Fruit fly (Drosophila melanogaster) whole organism, adult: Measurements from ENCODE around the gene Tm2.

Experiments used
- CG11617 ChIP-seq: fragments of 200-800 bp; sonication (Bioruptor generic); optimal IDR thresholded peaks from 2 replicates; lab custom pipeline; 2017; ENCODE audit warnings: mild to moderate bottlenecking, missing biosample characterization, missing genetic modification reagents, missing genetic modification characterization
- CG12768 ChIP-seq: fragments of 200-800 bp; sonication (Bioruptor generic); optimal IDR thresholded peaks from 2 replicates; lab custom pipeline; 2017; ENCODE audit warnings: missing biosample characterization, missing genetic modification characterization, mild to moderate bottlenecking, moderate library complexity, missing genetic modification reagents
- CG14711 ChIP-seq: fragments of 200-800 bp; sonication (Bioruptor generic); optimal IDR thresholded peaks from 2 replicates; lab custom pipeline; 2018; ENCODE audit warnings: missing biosample characterization, mild to moderate bottlenecking, missing genetic modification characterization, moderate library complexity
- CG1620 ChIP-seq: fragments of 200-800 bp; sonication (Bioruptor generic); optimal IDR thresholded peaks from 2 replicates; lab custom pipeline; 2016; ENCODE audit warnings: missing biosample characterization, missing genetic modification characterization
- CG33017 ChIP-seq: fragments of 200-800 bp; sonication (Bioruptor generic); optimal IDR thresholded peaks from 2 replicates; lab custom pipeline; 2018; ENCODE audit warnings: missing biosample characterization, mild to moderate bottlenecking, missing genetic modification characterization, moderate library complexity
- CG5204 ChIP-seq: fragments of 200-800 bp; sonication (Bioruptor generic); optimal IDR thresholded peaks from 2 replicates; lab custom pipeline; 2016; ENCODE audit warnings: missing biosample characterization, missing genetic modification characterization
- CG7045 ChIP-seq: fragments of 200-800 bp; sonication (Bioruptor generic); optimal IDR thresholded peaks from 2 replicates; lab custom pipeline; 2017; ENCODE audit warnings: missing biosample characterization, mild to moderate bottlenecking, missing genetic modification characterization
- CG7101 ChIP-seq: fragments of 200-800 bp; sonication (Bioruptor generic); optimal IDR thresholded peaks from 2 replicates; lab custom pipeline; 2018; ENCODE audit warnings: missing biosample characterization, mild to moderate bottlenecking, missing genetic modification characterization, moderate library complexity
- Clk ChIP-seq: fragments of 200-800 bp; sonication (Bioruptor generic); optimal IDR thresholded peaks from 2 replicates; lab custom pipeline; 2017; ENCODE audit warnings: missing biosample characterization, missing genetic modification characterization
- Crg-1 ChIP-seq: fragments of 200-800 bp; sonication (Bioruptor generic); optimal IDR thresholded peaks from 2 replicates; lab custom pipeline; 2016; ENCODE audit warnings: missing biosample characterization, missing genetic modification characterization
- Hr96 ChIP-seq: fragments of 200-800 bp; sonication (Bioruptor generic); optimal IDR thresholded peaks from 2 replicates; lab custom pipeline; 2016; ENCODE audit warnings: missing biosample characterization, missing genetic modification characterization
- Mnt ChIP-seq: fragments of 200-800 bp; sonication (Bioruptor generic); optimal IDR thresholded peaks from 2 replicates; lab custom pipeline; 2016; ENCODE audit warnings: missing biosample characterization, mild to moderate bottlenecking, missing genetic modification characterization
- bab1 ChIP-seq: fragments of 200-800 bp; sonication (Bioruptor generic); optimal IDR thresholded peaks from 3 replicates; lab custom pipeline; 2019; ENCODE audit warnings: missing biosample characterization, mild to moderate bottlenecking, missing genetic modification characterization, moderate library complexity
- cic ChIP-seq: fragments of 200-800 bp; sonication (Bioruptor generic); optimal IDR thresholded peaks from 2 replicates; lab custom pipeline; 2017; ENCODE audit warnings: missing biosample characterization, mild to moderate bottlenecking, missing genetic modification characterization, moderate library complexity
- cnc ChIP-seq, 2 experiments: fragments of >200 bp; optimal IDR thresholded peaks; 2 replicates each; lab custom pipeline; 2017
- kay ChIP-seq: fragments of 200-800 bp; sonication (Bioruptor generic); peaks from one replicate; lab custom pipeline; 2016; ENCODE audit warnings: missing biosample characterization, missing genetic modification characterization, borderline replicate concordance
- ovo ChIP-seq: fragments of 200-800 bp; sonication (Bioruptor generic); optimal IDR thresholded peaks from 2 replicates; lab custom pipeline; 2016; ENCODE audit warnings: missing biosample characterization, missing genetic modification characterization
- pad ChIP-seq: fragments of 200-800 bp; sonication (Bioruptor generic); optimal IDR thresholded peaks from 3 replicates; lab custom pipeline; 2017; ENCODE audit warnings: missing biosample characterization, missing genetic modification characterization, mild to moderate bottlenecking, moderate library complexity, missing genetic modification reagents
- tj ChIP-seq: fragments of 200-800 bp; sonication (Bioruptor generic); optimal IDR thresholded peaks from 3 replicates; lab custom pipeline; 2017; ENCODE audit warnings: missing biosample characterization, mild to moderate bottlenecking, missing genetic modification characterization, moderate library complexity
- toe ChIP-seq: fragments of 200-800 bp; sonication (Bioruptor generic); optimal IDR thresholded peaks from 2 replicates; lab custom pipeline; 2016; ENCODE audit warnings: missing biosample characterization, missing genetic modification characterization

Gene Tm2

dm6 chr3R:15289828-15290641, 20.0 kb upstream of the Tm2 start:
- TF ChIP-seq CG7045 (GFP tag; lab: Kevin White, UChicago), result no peak
- peak; percentile 20 for TF ChIP-seq pad (GFP tag; lab: Kevin White, UChicago)
- peak; percentile 98 for TF ChIP-seq ovo (GFP tag; lab: Kevin White, UChicago)
- TF ChIP-seq kay (GFP tag; lab: Kevin White, UChicago), result no peak
- TF ChIP-seq cic, result no peak
- no peak for TF ChIP-seq CG7101 (tag; lab: Kevin White, UChicago)
- TF ChIP-seq CG14711, result no peak
- TF ChIP-seq CG1620 (GFP tag; lab: Kevin White, UChicago), result no peak

- TF ChIP-seq CG11617 (GFP tag; lab: Kevin White, UChicago), result no peak
- TF ChIP-seq kay (GFP tag; lab: Kevin White, UChicago), result peak; percentile 95
- TF ChIP-seq Clk, result no peak
- peak; percentile 41 for TF ChIP-seq Mnt (GFP tag; lab: Kevin White, UChicago)
- peak; percentile 85 for TF ChIP-seq pad (GFP tag; lab: Kevin White, UChicago)
- no peak for TF ChIP-seq cnc (optimal IDR thresholded peaks at IDR 0.05; lab: Kevin White, UChicago)
- peak; percentile 53 for TF ChIP-seq cic
- TF ChIP-seq CG7101 (tag; lab: Kevin White, UChicago), result peak; percentile 2
- no peak for TF ChIP-seq Crg-1 (GFP tag; lab: Kevin White, UChicago)
- no peak for TF ChIP-seq bab1
- TF ChIP-seq ovo (GFP tag; lab: Kevin White, UChicago), result peak; percentile 26
- no peak for TF ChIP-seq CG14711
- TF ChIP-seq CG33017 (tag; lab: Kevin White, UChicago), result peak; percentile 15
- peak; percentile 20 for TF ChIP-seq CG12768 (GFP tag; lab: Kevin White, UChicago)
- TF ChIP-seq toe (GFP tag; lab: Kevin White, UChicago), result no peak
- TF ChIP-seq tj (GFP tag; lab: Kevin White, UChicago), result peak; percentile 78
- peak; percentile 34 for TF ChIP-seq CG1620 (GFP tag; lab: Kevin White, UChicago)
- no peak for TF ChIP-seq CG5204 (GFP tag; lab: Kevin White, UChicago)
Measured at dm6 chr3R:15290642-15291118, 19.3 kb upstream of the Tm2 start, which contains the start of gene CG45218. TSS of gene CG45218 (minus strand) at chr3R:15290799.

- TF ChIP-seq CG33017 (tag; lab: Kevin White, UChicago) (no peak), bab1 (peak; percentile 7), pad (GFP tag; lab: Kevin White, UChicago) (peak; percentile 15), Mnt (GFP tag; lab: Kevin White, UChicago) (no peak), cic (no peak), CG7045 (GFP tag; lab: Kevin White, UChicago) (no peak), Crg-1 (GFP tag; lab: Kevin White, UChicago) (peak; percentile 15), tj (GFP tag; lab: Kevin White, UChicago) (no peak), cnc (optimal IDR thresholded peaks at IDR 0.05; lab: Kevin White, UChicago) (no peak), CG1620 (GFP tag; lab: Kevin White, UChicago) (no peak)
Measured at dm6 chr3R:15291551-15292223, 18.3 kb upstream of the Tm2 start.

- TF ChIP-seq CG11617 (GFP tag; lab: Kevin White, UChicago) (no peak), Hr96 (GFP tag; lab: Kevin White, UChicago) (no peak), pad (GFP tag; lab: Kevin White, UChicago) (peak; percentile 81), bab1 (no peak), CG14711 (no peak), CG5204 (GFP tag; lab: Kevin White, UChicago) (no peak), kay (GFP tag; lab: Kevin White, UChicago) (peak; percentile 35), Crg-1 (GFP tag; lab: Kevin White, UChicago) (no peak), Clk (peak; percentile 5), cic (no peak)
Measured at dm6 chr3R:15292241-15293004, 17.6 kb upstream of the Tm2 start.

- no peak for TF ChIP-seq toe (GFP tag; lab: Kevin White, UChicago)
- TF ChIP-seq Clk, result no peak
- TF ChIP-seq pad (GFP tag; lab: Kevin White, UChicago), result peak; percentile 80
- TF ChIP-seq CG14711, result no peak
- TF ChIP-seq cnc (optimal IDR thresholded peaks at IDR 0.05; lab: Kevin White, UChicago), result no peak
- no peak for TF ChIP-seq ovo (GFP tag; lab: Kevin White, UChicago)
- no peak for TF ChIP-seq kay (GFP tag; lab: Kevin White, UChicago)
- TF ChIP-seq tj (GFP tag; lab: Kevin White, UChicago), result peak; percentile 71
- no peak for TF ChIP-seq Crg-1 (GFP tag; lab: Kevin White, UChicago)
- peak; percentile 1 for TF ChIP-seq CG11617 (GFP tag; lab: Kevin White, UChicago)
- TF ChIP-seq bab1, result peak; percentile 26
- no peak for TF ChIP-seq CG12768 (GFP tag; lab: Kevin White, UChicago)
- TF ChIP-seq Mnt (GFP tag; lab: Kevin White, UChicago), result no peak
- peak; percentile 22 for TF ChIP-seq CG1620 (GFP tag; lab: Kevin White, UChicago)
Measured at dm6 chr3R:15293005-15293877, 16.8 kb upstream of the Tm2 start.
